Worm (Caenorhabditis elegans) whole organism, midembryonic: ENCODE measurements around the gene C16C8.21.

Source experiments
- T22C8.4 ChIP-seq: fragments of 200-800 bp; sonication (Bioruptor generic); IDR thresholded peaks from 2 replicates; pipeline ENCODE4 v1.3.6; 2022; ENCODE audit warnings: missing genetic modification characterization, missing compliant biosample characterization
- cog-1 ChIP-seq: sonication (generic microtip); optimal IDR thresholded peaks from 2 replicates; lab custom pipeline; 2016; ENCODE audit warnings: missing genetic modification characterization, missing compliant biosample characterization
- flt-1 ChIP-seq: fragments of 200-800 bp; sonication (Bioruptor generic); IDR thresholded peaks from 2 replicates; pipeline ENCODE4 v1.3.6; 2022; ENCODE audit warnings: missing genetic modification characterization, missing compliant biosample characterization
- klf-2 ChIP-seq: fragments of 200-800 bp; sonication (Bioruptor generic); conservative IDR thresholded peaks from 2 replicates; pipeline ENCODE4 v1.3.6; 2022; ENCODE audit warnings: missing genetic modification reagents, missing genetic modification characterization, missing compliant biosample characterization
- med-1 ChIP-seq: sonication (generic microtip); optimal IDR thresholded peaks from 2 replicates; lab custom pipeline; 2017; ENCODE audit warnings: missing genetic modification characterization, mild to moderate bottlenecking, missing compliant biosample characterization, antibody characterized with exemption, missing genetic modification reagents; ENCODE audit not compliant: insufficient read depth
- ref-1 ChIP-seq: fragments of 200-800 bp; sonication (Bioruptor generic); conservative IDR thresholded peaks from 2 replicates; pipeline ENCODE4 v1.3.6; 2022; ENCODE audit warnings: missing genetic modification reagents, missing genetic modification characterization, missing compliant biosample characterization
- tab-1 ChIP-seq: fragments of 200-800 bp; sonication (Bioruptor generic); IDR thresholded peaks from 2 replicates; pipeline ENCODE4 v1.3.6; 2022; ENCODE audit warnings: missing genetic modification characterization, missing compliant biosample characterization
- ztf-23 ChIP-seq: fragments of 200-800 bp; sonication (Bioruptor generic); IDR thresholded peaks from 2 replicates; pipeline ENCODE4 v1.3.6; 2022; ENCODE audit warnings: missing genetic modification reagents, missing genetic modification characterization, missing compliant biosample characterization
- ztf-29 ChIP-seq: fragments of 200-800 bp; sonication (Bioruptor generic); IDR thresholded peaks from 2 replicates; pipeline ENCODE4 v1.3.6; 2022; ENCODE audit warnings: missing genetic modification reagents, missing genetic modification characterization, missing compliant biosample characterization

DNA sequence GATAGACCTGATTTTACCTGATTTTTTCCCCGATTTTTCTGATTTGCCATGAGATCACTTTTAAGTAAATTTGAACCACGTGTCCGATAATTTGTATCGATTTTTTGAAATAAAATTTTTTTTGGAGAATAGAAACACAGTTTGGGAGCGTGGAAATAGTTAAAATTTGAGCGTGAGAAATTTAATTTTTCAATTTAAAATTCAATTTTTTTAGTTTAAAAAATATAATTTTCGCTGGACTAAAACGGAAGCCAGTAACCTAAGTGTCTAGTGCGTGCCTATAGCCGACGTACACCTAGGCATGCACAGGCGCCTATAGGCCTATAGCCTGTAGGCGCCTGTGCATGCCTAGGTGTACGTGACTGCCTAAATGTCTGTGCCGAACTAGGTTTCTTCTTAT, 48.8 kb upstream of the C16C8.21 start, which contains the start of gene nep-9:
- TF ChIP-seq klf-2 (GFP tag; lab: Robert Waterston, UW) (no peak), med-1 (GFP tag; lab: Kevin White, UChicago) (no peak), flt-1 (no peak), ztf-23 (GFP tag; lab: Robert Waterston, UW) (no peak), tab-1 (GFP tag; lab: Robert Waterston, UW) (no peak), ztf-29 (GFP tag; lab: Robert Waterston, UW) (no peak), cog-1 (tag; lab: Kevin White, UChicago) (no peak), T22C8.4 (GFP tag; lab: Robert Waterston, UW) (no peak), ref-1 (no peak)
